Worm (Caenorhabditis elegans) whole organism, young adult: Measurements from ENCODE around the gene eef-1A.2.
A peak's percentile ranks its signal among the peaks of the same experiment; 100 is the strongest.

ENCODE experiments used
- B0336.3 ChIP-seq: fragments of 200-800 bp; sonication (Bioruptor generic); IDR thresholded peaks from 2 replicates; pipeline ENCODE4 v1.3.6; 2022; ENCODE audit warnings: missing genetic modification characterization, missing compliant biosample characterization
- F10E7.11 ChIP-seq: sonication (generic microtip); optimal IDR thresholded peaks from 2 replicates; lab custom pipeline; 2017; ENCODE audit warnings: mild to moderate bottlenecking, missing genetic modification characterization, moderate library complexity, missing compliant biosample characterization
- F57C9.4 ChIP-seq: sonication (generic microtip); optimal IDR thresholded peaks from 2 replicates; lab custom pipeline; 2017; ENCODE audit warnings: mild to moderate bottlenecking, missing genetic modification characterization, missing compliant biosample characterization
- K12H6.12 ChIP-seq: fragments of 200-800 bp; sonication (Bioruptor generic); optimal IDR thresholded peaks from 2 replicates; lab custom pipeline; 2018; ENCODE audit warnings: mild to moderate bottlenecking, missing genetic modification characterization, missing compliant biosample characterization
- Y95B8A.8 ChIP-seq: fragments of 200-800 bp; sonication (Bioruptor generic); IDR thresholded peaks from 2 replicates; pipeline ENCODE4 v1.3.6; 2022; ENCODE audit warnings: missing genetic modification reagents, missing genetic modification characterization, missing compliant biosample characterization
- ZK185.1 ChIP-seq: sonication (generic microtip); optimal IDR thresholded peaks from 2 replicates; lab custom pipeline; 2016; ENCODE audit warnings: mild to moderate bottlenecking, missing genetic modification characterization, missing compliant biosample characterization; ENCODE audit not compliant: poor library complexity, severe bottlenecking
- akir-1 ChIP-seq: fragments of 200-800 bp; sonication (Bioruptor generic); optimal IDR thresholded peaks from 2 replicates; lab custom pipeline; 2018; ENCODE audit warnings: mild to moderate bottlenecking, missing genetic modification characterization, moderate library complexity, missing compliant biosample characterization
- attf-5 ChIP-seq: fragments of 200-800 bp; sonication (Bioruptor generic); optimal IDR thresholded peaks from 2 replicates; lab custom pipeline; 2018; ENCODE audit warnings: mild to moderate bottlenecking, missing genetic modification characterization, missing compliant biosample characterization
- attf-6 ChIP-seq: fragments of 200-800 bp; sonication (Bioruptor generic); IDR thresholded peaks from 2 replicates; pipeline ENCODE4 v1.3.6; 2022; ENCODE audit warnings: missing genetic modification reagents, missing genetic modification characterization, missing compliant biosample characterization
- cebp-1 ChIP-seq, 2 experiments: fragments of 200-800 bp in 1 of 2; sonication (Bioruptor generic) in 1 of 2; sonication (generic microtip) in 1 of 2; IDR thresholded peaks in 1 of 2; optimal IDR thresholded peaks in 1 of 2; 2 replicates each; pipeline versions ENCODE4 v1.3.6 to Lab custom; 2017 to 2022; ENCODE audit warnings: missing compliant biosample characterization in 2 of 2, missing genetic modification characterization in 2 of 2, mild to moderate bottlenecking in 1 of 2, missing genetic modification reagents in 1 of 2, moderate library complexity in 1 of 2
- ceh-27 ChIP-seq: fragments of 200-800 bp; sonication (Bioruptor generic); optimal IDR thresholded peaks from 2 replicates; lab custom pipeline; 2018; ENCODE audit warnings: mild to moderate bottlenecking, missing genetic modification characterization, moderate library complexity, missing compliant biosample characterization
- dox-1 ChIP-seq: fragments of 200-800 bp; sonication (Bioruptor generic); IDR thresholded peaks from 2 replicates; pipeline ENCODE4 v1.3.6; 2022; ENCODE audit warnings: missing genetic modification reagents, missing genetic modification characterization, missing compliant biosample characterization
- egl-44 ChIP-seq: fragments of 200-800 bp; sonication (Bioruptor generic); IDR thresholded peaks from 2 replicates; pipeline ENCODE4 v1.3.6; 2022; ENCODE audit warnings: missing genetic modification reagents, missing genetic modification characterization, missing compliant biosample characterization
- egrh-3 ChIP-seq: fragments of 200-800 bp; sonication (Bioruptor generic); IDR thresholded peaks from 2 replicates; pipeline ENCODE4 v1.3.6; 2022; ENCODE audit warnings: missing genetic modification reagents, missing genetic modification characterization, missing compliant biosample characterization
- gei-17 ChIP-seq: fragments of 200-800 bp; sonication (Bioruptor generic); optimal IDR thresholded peaks from 2 replicates; lab custom pipeline; 2018; ENCODE audit warnings: mild to moderate bottlenecking, missing genetic modification characterization, missing compliant biosample characterization
- him-1 ChIP-seq: sonication (generic microtip); optimal IDR thresholded peaks from 2 replicates; lab custom pipeline; 2016; ENCODE audit warnings: missing genotype, missing genetic modification reagents, missing genetic modification characterization, missing compliant biosample characterization
- hmg-1.2 ChIP-seq: fragments of 200-800 bp; sonication (Bioruptor generic); IDR thresholded peaks from 2 replicates; pipeline ENCODE4 v1.3.6; 2022; ENCODE audit warnings: missing genetic modification reagents, missing genetic modification characterization, missing compliant biosample characterization
- let-607 ChIP-seq, 2 experiments: fragments of 200-800 bp in 1 of 2; sonication (Bioruptor generic) in 1 of 2; sonication (generic microtip) in 1 of 2; optimal IDR thresholded peaks; 2 replicates each; lab custom pipeline; 2016 to 2018; ENCODE audit warnings: mild to moderate bottlenecking in 2 of 2, missing compliant biosample characterization in 2 of 2, missing genetic modification characterization in 2 of 2, moderate library complexity in 2 of 2, missing genotype in 1 of 2
- lin-26 ChIP-seq: fragments of 200-800 bp; sonication (Bioruptor generic); IDR thresholded peaks from 2 replicates; pipeline ENCODE4 v1.3.6; 2022; ENCODE audit warnings: missing genetic modification reagents, missing genetic modification characterization, missing compliant biosample characterization
- lin-35 ChIP-seq, 3 experiments: fragments of 150-350 bp in 2 of 3; sonication (generic microtip) in 1 of 3; optimal IDR thresholded peaks; 2 replicates each; lab custom pipeline; 2014 to 2018; ENCODE audit warnings: missing biosample characterization in 3 of 3, missing genetic modification characterization in 3 of 3, missing genetic modification reagents in 3 of 3
- lin-40 ChIP-seq: sonication (generic microtip); optimal IDR thresholded peaks from 2 replicates; lab custom pipeline; 2016; ENCODE audit warnings: missing genetic modification characterization, mild to moderate bottlenecking, missing compliant biosample characterization, missing genotype, missing genetic modification reagents
- mcd-1 ChIP-seq: fragments of 200-800 bp; sonication (Bioruptor generic); IDR thresholded peaks from 2 replicates; pipeline ENCODE4 v1.3.6; 2022; ENCODE audit warnings: missing genetic modification reagents, missing genetic modification characterization, missing compliant biosample characterization
- mel-28 ChIP-seq: sonication (generic microtip); optimal IDR thresholded peaks from 2 replicates; lab custom pipeline; 2016; ENCODE audit warnings: borderline replicate concordance, mild to moderate bottlenecking, missing genetic modification characterization, missing compliant biosample characterization
- nfyb-1 ChIP-seq: fragments of 200-800 bp; sonication (Bioruptor generic); IDR thresholded peaks from 2 replicates; pipeline ENCODE4 v1.3.6; 2022; ENCODE audit warnings: missing genetic modification reagents, missing genetic modification characterization, missing compliant biosample characterization
- nhr-80 ChIP-seq: sonication (generic microtip); optimal IDR thresholded peaks from 2 replicates; lab custom pipeline; 2016; ENCODE audit warnings: missing genetic modification characterization, missing compliant biosample characterization
- rcor-1 ChIP-seq: fragments of 200-800 bp; sonication (Bioruptor generic); IDR thresholded peaks from 2 replicates; pipeline ENCODE4 v1.3.6; 2022; ENCODE audit warnings: missing genetic modification reagents, missing genetic modification characterization, missing compliant biosample characterization
- rec-8 ChIP-seq, 2 experiments: sonication (generic microtip); optimal IDR thresholded peaks; 2 replicates each; lab custom pipeline; 2016; ENCODE audit warnings: mild to moderate bottlenecking in 2 of 2, missing genetic modification characterization in 2 of 2, missing genetic modification reagents in 2 of 2, missing genotype in 2 of 2, missing biosample characterization in 1 of 2, missing compliant biosample characterization in 1 of 2, moderate library complexity in 1 of 2
- tbp1 ChIP-seq: fragments of 200-800 bp; sonication (Bioruptor generic); optimal IDR thresholded peaks from 2 replicates; lab custom pipeline; 2018; ENCODE audit warnings: mild to moderate bottlenecking, missing genetic modification characterization, missing compliant biosample characterization

eef-1A.2 gene

DNA sequence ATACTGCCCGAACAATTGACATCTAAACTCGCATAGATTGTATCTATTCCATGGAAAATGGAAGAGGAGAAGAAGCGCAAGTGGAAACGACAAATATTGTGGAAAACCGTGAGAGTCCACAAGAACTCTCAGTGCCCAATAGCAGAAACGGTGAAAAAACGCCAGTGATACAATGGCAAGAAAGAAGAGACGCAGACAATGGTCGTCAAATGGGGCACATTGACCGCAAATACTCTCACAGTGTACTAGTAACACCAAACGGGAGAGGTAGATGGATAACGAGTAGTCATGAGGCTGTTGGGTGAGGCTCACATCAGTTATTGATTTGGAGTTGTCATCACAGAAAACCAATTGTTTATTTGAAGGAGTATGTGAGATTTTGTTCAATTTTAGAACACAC is 41.1 kb upstream of the eef-1A.2 start, which contains the start of gene ZK154.4:
ZK154.4 (minus strand) TSS at position 27 of the 400 bp plus-strand sequence.
- TF ChIP-seq hmg-1.2 (GFP tag; lab: Robert Waterston, UW): peak; percentile 71
- TF ChIP-seq ZK185.1: peak; percentile 23
- peak in 1 of 3 experiments; percentile 35 for TF ChIP-seq lin-35 (GFP tag; optimal IDR thresholded peaks at IDR 0.05; lab: Kevin White, UChicago)
- TF ChIP-seq B0336.3: 0 out of 2 replicates have a peak, but pooled peaks have one; percentile 28
- TF ChIP-seq ceh-27 (GFP tag; lab: Kevin White, UChicago): peak; percentile 28
- TF ChIP-seq F57C9.4 (tag; lab: Kevin White, UChicago): no peak
- no peak for TF ChIP-seq egl-44 (GFP tag; lab: Robert Waterston, UW)
- no peak for TF ChIP-seq rec-8 (tag; optimal IDR thresholded peaks at IDR 0.05; lab: Kevin White, UChicago)
- TF ChIP-seq dox-1 (GFP tag; lab: Robert Waterston, UW): peak; percentile 38; the same call in 1 of the 2 replicates
- no peak for TF ChIP-seq mcd-1
- TF ChIP-seq attf-5 (GFP tag; lab: Kevin White, UChicago): peak; percentile 27
- peak; percentile 41 for TF ChIP-seq nhr-80 (tag; lab: Kevin White, UChicago)
- TF ChIP-seq nfyb-1 (GFP tag; lab: Robert Waterston, UW): no peak
- TF ChIP-seq attf-6 (GFP tag; lab: Robert Waterston, UW): no peak

DNA sequence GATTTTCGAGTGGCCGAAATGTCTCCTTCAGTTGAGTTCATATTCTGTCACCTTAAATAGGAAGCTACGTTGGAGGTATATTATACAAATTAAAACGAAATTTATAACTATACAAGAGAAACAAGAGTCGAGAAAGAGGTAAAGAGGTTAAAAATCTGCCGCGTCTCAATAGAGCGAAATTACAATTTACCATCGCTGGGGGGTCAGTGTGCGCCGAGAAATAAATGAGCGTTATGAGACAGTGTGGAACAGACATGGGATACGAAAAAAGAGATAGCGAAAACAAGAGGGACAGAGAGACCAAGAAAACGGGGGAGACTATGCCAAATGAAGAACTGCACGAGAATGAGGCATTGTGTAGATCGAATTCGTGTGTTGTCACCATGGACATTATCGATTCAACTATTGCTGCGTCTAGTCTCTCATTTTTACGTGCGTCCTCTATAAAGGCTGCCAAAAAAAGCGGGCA is 35.5 kb upstream of the eef-1A.2 start, which contains the start of gene ZK154.5:
ZK154.5 (minus strand) TSS at position 51 of the 469 bp plus-strand sequence.
- peak; percentile 55 for TF ChIP-seq nhr-80 (tag; lab: Kevin White, UChicago)
- 0 out of 2 replicates have a peak, but pooled peaks have one; percentile 16 for TF ChIP-seq rcor-1 (GFP tag; lab: Robert Waterston, UW)
- TF ChIP-seq him-1 (tag; lab: Kevin White, UChicago): no peak
- peak; percentile 31 for TF ChIP-seq ceh-27 (GFP tag; lab: Kevin White, UChicago)
- TF ChIP-seq attf-5 (GFP tag; lab: Kevin White, UChicago): peak; percentile 47
- peak; percentile 40 to 54 for TF ChIP-seq let-607 (tag; optimal IDR thresholded peaks at IDR 0.05; lab: Kevin White, UChicago)
- TF ChIP-seq Y95B8A.8 (GFP tag; lab: Robert Waterston, UW): no peak
- TF ChIP-seq dox-1 (GFP tag; lab: Robert Waterston, UW): peak; percentile 57; the same call in 1 of the 2 replicates
- no peak for TF ChIP-seq cebp-1 (GFP tag; IDR thresholded peaks at IDR 0.05; lab: Robert Waterston, UW)
- peak; percentile 63 for TF ChIP-seq cebp-1 (tag; optimal IDR thresholded peaks at IDR 0.05; lab: Kevin White, UChicago)
- peak; percentile 14 for TF ChIP-seq tbp1 (GFP tag; lab: Kevin White, UChicago)
- TF ChIP-seq gei-17 (GFP tag; lab: Kevin White, UChicago): peak; percentile 48
- peak; percentile 89 for TF ChIP-seq hmg-1.2 (GFP tag; lab: Robert Waterston, UW)
- TF ChIP-seq lin-26: no peak

DNA sequence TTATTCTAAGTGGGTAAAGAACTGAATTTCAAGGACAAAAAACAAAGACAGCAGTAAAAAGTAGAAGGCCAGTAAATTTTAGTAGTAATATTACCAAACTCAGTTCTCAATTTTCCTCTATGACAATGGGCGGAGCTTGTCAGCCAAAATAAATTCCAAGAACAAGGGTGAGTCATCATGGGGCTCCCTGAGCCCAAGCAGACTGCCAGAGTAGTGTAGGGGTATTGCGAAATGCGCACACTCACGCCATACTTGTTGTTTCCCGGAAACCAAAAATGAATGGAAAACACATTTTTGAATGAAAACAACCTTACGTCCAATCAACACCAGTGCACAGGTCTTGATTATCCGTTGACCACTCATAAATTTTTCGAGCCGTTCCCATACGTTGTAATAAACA is 31.7 kb upstream of the eef-1A.2 start:
- TF ChIP-seq K12H6.12 (tag; lab: Kevin White, UChicago) (peak; percentile 27), mel-28 (no peak), F10E7.11 (tag; lab: Kevin White, UChicago) (no peak), lin-40 (peak; percentile 13), cebp-1 (GFP tag; IDR thresholded peaks at IDR 0.05; lab: Robert Waterston, UW) (peak; percentile 87), cebp-1 (tag; optimal IDR thresholded peaks at IDR 0.05; lab: Kevin White, UChicago) (peak; percentile 97), lin-35 (GFP tag; optimal IDR thresholded peaks at IDR 0.05; lab: Kevin White, UChicago) (peak in 1 of 3 experiments; percentile 42), egrh-3 (GFP tag; lab: Robert Waterston, UW) (no peak)

DNA sequence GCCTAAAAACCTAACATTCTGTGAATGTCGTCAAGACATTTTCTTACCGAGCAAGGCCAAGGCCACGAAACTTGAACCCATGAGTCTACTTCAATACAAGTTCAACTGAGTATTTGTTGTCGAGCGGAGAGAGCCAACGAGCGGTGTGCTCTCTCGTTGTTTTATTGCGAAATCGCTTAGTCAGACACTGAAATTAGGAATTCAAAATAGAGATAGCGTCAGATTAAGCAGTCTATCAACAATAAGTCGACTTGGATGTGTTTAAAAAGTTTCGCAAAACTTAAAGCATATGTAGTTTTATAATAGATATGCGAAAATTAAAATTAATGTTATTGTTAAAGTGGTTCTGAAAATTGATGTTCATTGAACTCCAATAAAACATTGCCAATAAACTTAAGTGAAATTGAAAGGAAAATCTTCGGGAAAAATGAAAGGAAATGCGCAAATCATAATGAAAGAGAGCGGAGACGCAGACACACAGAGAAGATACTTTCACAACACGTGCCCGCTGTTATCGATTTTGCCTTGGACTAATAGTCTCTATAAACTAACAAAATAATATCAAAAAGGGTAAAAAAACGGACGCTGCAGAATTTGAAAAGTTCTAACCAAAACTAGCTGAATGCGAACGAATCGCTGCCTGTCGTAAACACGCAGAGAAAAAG is 29.9 kb upstream of the eef-1A.2 start, which contains the start of gene ZK154.6:
ZK154.6 (minus strand) TSS at position 187 of the 665 bp plus-strand sequence.
- TF ChIP-seq hmg-1.2 (GFP tag; lab: Robert Waterston, UW): peak; percentile 50; the same call in 1 of the 2 replicates
- peak; percentile 86 for TF ChIP-seq cebp-1 (GFP tag; IDR thresholded peaks at IDR 0.05; lab: Robert Waterston, UW)
- TF ChIP-seq cebp-1 (tag; optimal IDR thresholded peaks at IDR 0.05; lab: Kevin White, UChicago): peak; percentile 97
- TF ChIP-seq ZK185.1: peak; percentile 18
- TF ChIP-seq akir-1 (GFP tag; lab: Kevin White, UChicago): no peak
